Fruit fly (Drosophila melanogaster) S2 (cell line): Measurements from ENCODE around the gene fred.

Source experiments
- CG8478 ChIP-seq: fragments of >200 bp; optimal IDR thresholded peaks from 2 replicates; lab custom pipeline; 2018
- CTCF ChIP-seq, 2 experiments: fragments of >200 bp; optimal IDR thresholded peaks; 2 replicates each; lab custom pipeline; 2018

- TF ChIP-seq CG8478 (lab: Kevin White, UChicago) (no peak), CTCF (optimal IDR thresholded peaks at IDR 0.05; lab: Kevin White, UChicago) (no peak)
These were observed 31.9 kb upstream of the fred start for dm6 chr2L:4023312-4023926.
